Worm (Caenorhabditis elegans) whole organism, L3 larva: ENCODE data around the gene Y67D8A.2.
"Not testable (repeated sequence)": the region's sequence is repeated elsewhere in the genome, so short reads cannot be mapped to it uniquely, and the experiment has no call there.

Source experiments
- R02D3.7 ChIP-seq: fragments of 150-350 bp; optimal IDR thresholded peaks from 2 replicates; lab custom pipeline; 2014; ENCODE audit warnings: missing biosample characterization, missing genetic modification characterization
- aly-2 ChIP-seq: fragments of 150-350 bp; optimal IDR thresholded peaks from 2 replicates; lab custom pipeline; 2014; ENCODE audit warnings: missing biosample characterization, missing genetic modification characterization
- ceh-28 ChIP-seq: fragments of 150-350 bp; optimal IDR thresholded peaks from 2 replicates; lab custom pipeline; 2014; ENCODE audit warnings: missing biosample characterization, missing genetic modification reagents, missing genetic modification characterization
- ceh-82 ChIP-seq: fragments of 150-350 bp; optimal IDR thresholded peaks from 2 replicates; lab custom pipeline; 2014; ENCODE audit warnings: missing biosample characterization, missing genetic modification characterization
- ceh-9 ChIP-seq: sonication (generic microtip); optimal IDR thresholded peaks from 2 replicates; lab custom pipeline; 2018; ENCODE audit warnings: missing biosample characterization, missing genetic modification characterization
- daf-12 ChIP-seq: fragments of 150-350 bp; optimal IDR thresholded peaks from 2 replicates; lab custom pipeline; 2014; ENCODE audit warnings: missing biosample characterization, missing genetic modification reagents, missing genetic modification characterization
- elt-1 ChIP-seq: fragments of 150-350 bp; optimal IDR thresholded peaks from 2 replicates; lab custom pipeline; 2014; ENCODE audit warnings: missing biosample characterization, missing genetic modification characterization
- elt-2 ChIP-seq: sonication (generic microtip); optimal IDR thresholded peaks from 2 replicates; lab custom pipeline; 2016; ENCODE audit warnings: missing genetic modification reagents, mild to moderate bottlenecking, missing genetic modification characterization, missing compliant biosample characterization
- elt-3 ChIP-seq, 3 experiments: fragments of 150-350 bp in 1 of 3; sonication (generic microtip) in 2 of 3; optimal IDR thresholded peaks; 2 replicates in 2 of 3; 4 replicates in 1 of 3; lab custom pipeline; 2014 to 2017; ENCODE audit warnings: missing biosample characterization in 3 of 3, missing genetic modification characterization in 3 of 3
- eor-1 ChIP-seq, 2 experiments: fragments of 150-350 bp; optimal IDR thresholded peaks; 2 replicates each; lab custom pipeline; 2014 to 2018; ENCODE audit warnings: missing biosample characterization in 2 of 2, missing genetic modification characterization in 2 of 2
- fkh-10 ChIP-seq: sonication (generic microtip); optimal IDR thresholded peaks from 2 replicates; lab custom pipeline; 2017; ENCODE audit warnings: missing biosample characterization, missing genetic modification reagents, missing genetic modification characterization
- fos-1 ChIP-seq: fragments of 150-350 bp; optimal IDR thresholded peaks from 2 replicates; lab custom pipeline; 2014; ENCODE audit warnings: missing biosample characterization, missing genetic modification characterization
- hmg-11 ChIP-seq: sonication (generic microtip); optimal IDR thresholded peaks from 2 replicates; lab custom pipeline; 2016; ENCODE audit warnings: missing genetic modification characterization, missing compliant biosample characterization
- jun-1 ChIP-seq: fragments of 150-350 bp; optimal IDR thresholded peaks from 2 replicates; lab custom pipeline; 2014; ENCODE audit warnings: missing biosample characterization, missing genetic modification reagents, missing genetic modification characterization
- lin-15B ChIP-seq: fragments of 150-350 bp; optimal IDR thresholded peaks from 2 replicates; lab custom pipeline; 2014; ENCODE audit warnings: missing biosample characterization, missing genetic modification characterization
- mdl-1 ChIP-seq: fragments of 150-350 bp; optimal IDR thresholded peaks from 2 replicates; lab custom pipeline; 2014; ENCODE audit warnings: missing biosample characterization, missing genetic modification characterization
- mml-1 ChIP-seq: fragments of 150-350 bp; sonication (generic microtip); optimal IDR thresholded peaks from 3 replicates; lab custom pipeline; 2014; ENCODE audit warnings: missing biosample characterization, missing genetic modification characterization
- nhr-11 ChIP-seq: fragments of 150-350 bp; optimal IDR thresholded peaks from 2 replicates; lab custom pipeline; 2014; ENCODE audit warnings: missing biosample characterization, missing genetic modification characterization
- nhr-12 ChIP-seq: fragments of 150-350 bp; optimal IDR thresholded peaks from 2 replicates; lab custom pipeline; 2014; ENCODE audit warnings: missing biosample characterization, missing genetic modification characterization
- nhr-237 ChIP-seq: fragments of 150-350 bp; optimal IDR thresholded peaks from 2 replicates; lab custom pipeline; 2014; ENCODE audit warnings: missing biosample characterization, missing genetic modification characterization
- nhr-28 ChIP-seq: fragments of 150-350 bp; optimal IDR thresholded peaks from 2 replicates; lab custom pipeline; 2014; ENCODE audit warnings: missing biosample characterization, missing genetic modification characterization
- nhr-43 ChIP-seq: sonication (generic microtip); optimal IDR thresholded peaks from 2 replicates; lab custom pipeline; 2016; ENCODE audit warnings: mild to moderate bottlenecking, missing genetic modification characterization, missing compliant biosample characterization; ENCODE audit not compliant: poor library complexity, severe bottlenecking
- nhr-76 ChIP-seq: fragments of 150-350 bp; sonication (generic microtip); optimal IDR thresholded peaks from 5 replicates; lab custom pipeline; 2014; ENCODE audit warnings: missing biosample characterization, missing genetic modification characterization
- nhr-77 ChIP-seq: fragments of 150-350 bp; optimal IDR thresholded peaks from 2 replicates; lab custom pipeline; 2014; ENCODE audit warnings: missing biosample characterization, missing genetic modification characterization
- pha-4 ChIP-seq: fragments of 150-350 bp; optimal IDR thresholded peaks from 2 replicates; lab custom pipeline; 2014; ENCODE audit warnings: missing biosample characterization, missing genetic modification reagents, missing genetic modification characterization
- skn-1 ChIP-seq: fragments of 150-350 bp; optimal IDR thresholded peaks from 2 replicates; lab custom pipeline; 2014; ENCODE audit warnings: missing biosample characterization, missing genetic modification characterization
- snpc-4 ChIP-seq: fragments of 150-350 bp; optimal IDR thresholded peaks from 2 replicates; lab custom pipeline; 2014; ENCODE audit warnings: missing biosample characterization, missing genetic modification characterization
- tbx-2 ChIP-seq: sonication (generic microtip); optimal IDR thresholded peaks from 2 replicates; lab custom pipeline; 2016; ENCODE audit warnings: mild to moderate bottlenecking, missing genetic modification characterization, missing compliant biosample characterization
- unc-39 ChIP-seq: sonication (generic microtip); optimal IDR thresholded peaks from 4 replicates; lab custom pipeline; 2017; ENCODE audit warnings: missing biosample characterization, missing genetic modification characterization
- unc-62 ChIP-seq: fragments of 150-350 bp; sonication (generic microtip); optimal IDR thresholded peaks from 4 replicates; lab custom pipeline; 2014; ENCODE audit warnings: missing biosample characterization, missing genetic modification reagents, missing genetic modification characterization
- ztf-11 ChIP-seq: fragments of 150-350 bp; optimal IDR thresholded peaks from 2 replicates; lab custom pipeline; 2014; ENCODE audit warnings: missing biosample characterization, missing genetic modification characterization
- ztf-4 ChIP-seq: fragments of 150-350 bp; optimal IDR thresholded peaks from 2 replicates; lab custom pipeline; 2014; ENCODE audit warnings: missing biosample characterization, missing genetic modification characterization

The Y67D8A.2 gene

DNA sequence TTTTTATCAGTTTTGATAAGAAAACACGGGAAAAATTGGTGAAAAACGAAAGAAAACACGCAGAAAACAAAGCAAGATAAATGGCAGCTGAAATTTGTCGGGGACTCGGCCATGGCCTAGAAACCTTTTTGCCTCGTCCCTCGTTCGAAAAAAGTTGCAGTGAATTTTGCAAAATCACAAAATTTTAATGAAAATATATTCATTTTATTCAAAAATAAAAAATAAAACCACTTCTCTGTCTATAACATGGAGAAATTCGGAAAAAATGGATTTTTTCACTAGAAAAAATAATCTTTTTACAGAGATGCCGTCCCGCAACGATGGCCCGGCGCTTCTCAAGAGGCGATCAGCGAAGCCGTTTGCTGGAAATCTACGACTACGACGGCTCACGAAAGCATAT, at the start of gene Y67D8A.2:
TSS of gene Y67D8A.2 (plus strand) at position 301 of the 400 bp plus-strand sequence.
- TF ChIP-seq daf-12 (tag; lab: Kevin White, UChicago) (no peak), tbx-2 (tag; lab: Kevin White, UChicago) (no peak), elt-3 (tag; optimal IDR thresholded peaks at IDR 0.05; lab: Kevin White, UChicago) (no peak), nhr-12 (tag; lab: Kevin White, UChicago) (no peak), ztf-4 (tag; lab: Kevin White, UChicago) (no peak), lin-15B (tag; lab: Kevin White, UChicago) (no peak), unc-62 (GFP tag; lab: Kevin White, UChicago) (no peak), nhr-77 (tag; lab: Kevin White, UChicago) (no peak), nhr-43 (tag; lab: Kevin White, UChicago) (no peak), ceh-28 (tag; lab: Kevin White, UChicago) (no peak), nhr-11 (tag; lab: Kevin White, UChicago) (no peak), fos-1 (tag; lab: Kevin White, UChicago) (no peak), nhr-237 (tag; lab: Kevin White, UChicago) (no peak), ceh-9 (no peak)
- TF ChIP-seq, all 47 proteins: peak for 0

DNA sequence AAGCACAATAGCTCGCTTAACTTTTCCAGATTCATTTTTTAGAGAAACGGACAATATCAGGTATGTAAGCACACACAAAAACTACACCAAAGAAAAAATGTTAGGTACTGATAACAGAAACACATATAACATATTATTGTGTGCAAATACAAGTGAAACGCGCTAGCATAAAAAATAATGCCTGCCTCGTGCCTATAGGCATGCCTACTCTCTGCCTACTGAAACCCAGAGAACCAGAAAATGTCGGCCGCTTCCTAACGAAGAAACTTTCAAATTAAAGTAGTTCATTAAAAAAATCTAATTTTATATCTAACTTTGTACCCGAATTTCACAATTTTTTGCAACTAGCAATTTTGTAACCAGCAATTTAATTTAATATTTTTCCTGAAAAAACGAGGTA, 49.7 kb upstream of the Y67D8A.2 start, which contains the start of gene Y67D8B.1:
TSS of gene Y67D8B.1 (minus strand) at position 101 of the 400 bp plus-strand sequence.
- not testable (repeated sequence) for TF ChIP-seq elt-3 (tag; optimal IDR thresholded peaks at IDR 0.05; lab: Kevin White, UChicago); hmg-11; elt-1 (tag; lab: Kevin White, UChicago)

DNA sequence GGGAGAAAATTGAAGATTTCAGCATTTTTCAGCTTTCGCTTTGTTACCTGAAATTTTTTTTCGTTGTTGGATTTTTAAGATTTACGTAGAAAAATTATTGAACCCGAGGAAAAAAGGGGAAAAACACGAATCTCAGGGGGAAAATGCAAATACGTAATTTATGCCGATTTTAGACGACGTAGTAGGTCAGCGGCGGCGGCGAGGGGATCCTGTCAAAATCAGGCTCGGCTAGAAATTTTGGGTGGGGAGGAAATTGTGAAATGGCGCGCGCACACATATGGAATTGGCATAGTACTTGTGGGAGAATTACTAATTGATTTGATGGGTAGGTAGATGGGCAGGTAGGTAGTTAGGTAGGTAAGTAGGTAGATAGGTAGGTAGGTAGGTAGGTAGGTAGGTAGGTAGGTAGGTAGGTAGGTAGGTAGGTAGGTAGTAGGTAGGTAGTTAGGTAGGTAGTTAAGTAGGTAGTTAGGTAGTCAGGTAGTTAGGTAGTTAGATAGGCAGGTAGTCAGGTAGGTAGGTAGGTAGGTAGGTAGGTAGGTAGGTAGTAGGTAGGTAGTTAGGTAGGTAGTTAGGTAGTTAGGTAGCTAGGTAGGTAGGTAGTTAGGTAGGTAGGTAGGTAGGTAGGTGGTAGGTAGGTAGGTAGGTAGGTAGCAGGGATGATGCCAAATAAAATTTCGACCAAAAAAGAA, 46.0 kb upstream of the Y67D8A.2 start, which contains the start of gene nlp-81:
TSS of gene nlp-81 (minus strand) at position 51 of the 692 bp plus-strand sequence.
- TF ChIP-seq unc-62 (GFP tag; lab: Kevin White, UChicago) (no peak), pha-4 (tag; lab: Kevin White, UChicago) (no peak), unc-39 (tag; lab: Kevin White, UChicago) (no peak), nhr-28 (no peak), hmg-11 (no peak), eor-1 (tag; optimal IDR thresholded peaks at IDR 0.05; lab: Kevin White, UChicago) (no peak)

DNA sequence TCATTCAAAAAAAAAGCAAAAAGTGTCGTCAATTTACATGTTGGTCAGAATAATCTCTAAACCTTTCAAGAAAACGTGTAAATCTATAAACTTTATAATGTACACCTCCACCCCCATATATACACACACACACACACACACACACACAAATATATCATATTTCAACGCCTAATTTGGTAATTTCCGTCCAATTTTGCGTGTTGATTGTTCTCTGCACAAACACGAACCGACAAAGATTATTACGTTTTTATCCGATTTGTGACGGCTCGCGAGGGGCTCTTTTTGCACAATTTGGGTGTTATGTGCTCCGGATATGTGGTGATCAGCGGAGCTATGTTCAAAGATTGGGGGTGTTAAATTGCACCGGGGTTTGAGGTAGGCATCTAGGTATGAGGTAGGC, 39.3 kb upstream of the Y67D8A.2 start:
- TF ChIP-seq mml-1 (tag; lab: Kevin White, UChicago) (no peak), skn-1 (no peak), nhr-76 (tag; lab: Kevin White, UChicago) (no peak), aly-2 (tag; lab: Kevin White, UChicago) (no peak), unc-62 (GFP tag; lab: Kevin White, UChicago) (no peak), nhr-237 (tag; lab: Kevin White, UChicago) (no peak), elt-2 (tag; lab: Kevin White, UChicago) (no peak), snpc-4 (tag; lab: Kevin White, UChicago) (no peak)
- TF ChIP-seq, all 47 proteins: peak for 0

- TF ChIP-seq eor-1 (tag; optimal IDR thresholded peaks at IDR 0.05; lab: Kevin White, UChicago) (no peak), unc-62 (GFP tag; lab: Kevin White, UChicago) (no peak), jun-1 (tag; lab: Kevin White, UChicago) (no peak), ztf-4 (tag; lab: Kevin White, UChicago) (no peak), ztf-11 (tag; lab: Kevin White, UChicago) (no peak), ceh-82 (no peak), ceh-28 (tag; lab: Kevin White, UChicago) (no peak), elt-3 (tag; optimal IDR thresholded peaks at IDR 0.05; lab: Kevin White, UChicago) (no peak), mdl-1 (tag; lab: Kevin White, UChicago) (no peak), R02D3.7 (tag; lab: Kevin White, UChicago) (no peak), fkh-10 (GFP tag; lab: Kevin White, UChicago) (no peak)
These were observed 30.8 kb upstream of the Y67D8A.2 start, which contains the start of gene Y67D8B.2 for ce11 chrIV:3191466-3191865. Gene Y67D8B.2 (minus strand): TSS chrIV:3191566.
